Fruit fly (Drosophila melanogaster): Measurements from ENCODE around the gene Taf6.
A peak's percentile ranks its signal among the peaks of the same experiment; 100 is the strongest.

dm6 chr3L:19650121-19650520, 51.2 kb downstream of the Taf6 start:
- TF ChIP-seq CG8478 (optimal IDR thresholded peaks at IDR 0.05) (no peak), Dll (optimal IDR thresholded peaks at IDR 0.05) (no peak), psq (optimal IDR thresholded peaks at IDR 0.05) (no peak), pan (optimal IDR thresholded peaks at IDR 0.05) (peak; percentile 68), usp (GFP tag; optimal IDR thresholded peaks at IDR 0.05) (no peak), EcR (GFP tag; optimal IDR thresholded peaks at IDR 0.05) (no peak)
